Worm (Caenorhabditis elegans) whole organism, early embryonic: ENCODE results near the gene spp-28.
A peak's percentile ranks its signal among the peaks of the same experiment; 100 is the strongest.

Experiments
- B0310.2 ChIP-seq: sonication (generic microtip); optimal IDR thresholded peaks from 2 replicates; lab custom pipeline; 2016; ENCODE audit warnings: mild to moderate bottlenecking, missing genetic modification characterization, missing compliant biosample characterization
- F13C5.2 ChIP-seq: sonication (generic microtip); optimal IDR thresholded peaks from 2 replicates; lab custom pipeline; 2017; ENCODE audit warnings: mild to moderate bottlenecking, missing genetic modification characterization, inconsistent platforms, missing compliant biosample characterization
- aly-1 ChIP-seq: sonication (generic microtip); optimal IDR thresholded peaks from 2 replicates; lab custom pipeline; 2016; ENCODE audit warnings: missing genetic modification characterization, missing compliant biosample characterization
- ama-1 ChIP-seq: fragments of 150-350 bp; optimal IDR thresholded peaks from 2 replicates; lab custom pipeline; 2014
- ceh-13 ChIP-seq: fragments of 200-800 bp; sonication (Bioruptor generic); optimal IDR thresholded peaks from 2 replicates; lab custom pipeline; 2018; ENCODE audit warnings: mild to moderate bottlenecking, missing genetic modification characterization, missing compliant biosample characterization
- ceh-36 ChIP-seq: sonication (generic microtip); optimal IDR thresholded peaks from 2 replicates; lab custom pipeline; 2016; ENCODE audit warnings: missing genetic modification characterization, inconsistent platforms, missing compliant biosample characterization
- ets-7 ChIP-seq: sonication (generic microtip); optimal IDR thresholded peaks from 2 replicates; lab custom pipeline; 2016; ENCODE audit warnings: missing genotype, missing genetic modification characterization, missing compliant biosample characterization
- flt-1 ChIP-seq: fragments of 200-800 bp; sonication (Bioruptor generic); IDR thresholded peaks from 2 replicates; pipeline ENCODE4 v1.3.6; 2022; ENCODE audit warnings: missing genetic modification characterization, missing compliant biosample characterization
- hmbx-1 ChIP-seq: sonication (generic microtip); optimal IDR thresholded peaks from 2 replicates; lab custom pipeline; 2016; ENCODE audit warnings: mild to moderate bottlenecking, missing genetic modification characterization, missing compliant biosample characterization
- hmg-4 ChIP-seq: fragments of 200-800 bp; sonication (Bioruptor generic); optimal IDR thresholded peaks from 2 replicates; lab custom pipeline; 2018; ENCODE audit warnings: mild to moderate bottlenecking, missing genetic modification characterization, missing compliant biosample characterization
- hnd-1 ChIP-seq: sonication (generic microtip); optimal IDR thresholded peaks from 2 replicates; lab custom pipeline; 2016; ENCODE audit warnings: missing genetic modification characterization, missing compliant biosample characterization
- pes-1 ChIP-seq: fragments of 200-800 bp; sonication (Bioruptor generic); IDR thresholded peaks from 2 replicates; pipeline ENCODE4 v1.3.6; 2022; ENCODE audit warnings: missing genetic modification reagents, missing genetic modification characterization, missing compliant biosample characterization
- scrt-1 ChIP-seq: fragments of 200-800 bp; sonication (Bioruptor generic); IDR thresholded peaks from 2 replicates; pipeline ENCODE4 v1.3.6; 2022; ENCODE audit warnings: missing genetic modification characterization, missing compliant biosample characterization
- sea-1 ChIP-seq: fragments of 200-800 bp; sonication (Bioruptor generic); conservative IDR thresholded peaks from 2 replicates; pipeline ENCODE4 v1.3.6; 2022; ENCODE audit warnings: missing genetic modification characterization, missing compliant biosample characterization
- tbx-11 ChIP-seq: fragments of 200-800 bp; sonication (Bioruptor generic); IDR thresholded peaks from 2 replicates; pipeline ENCODE4 v1.3.6; 2022; ENCODE audit warnings: missing genetic modification characterization, missing compliant biosample characterization
- tbx-37 ChIP-seq: fragments of 200-800 bp; sonication (Bioruptor generic); conservative IDR thresholded peaks from 2 replicates; pipeline ENCODE4 v1.3.6; 2022; ENCODE audit warnings: missing genetic modification reagents, missing genetic modification characterization, missing compliant biosample characterization
- tra-4 ChIP-seq: sonication (generic microtip); optimal IDR thresholded peaks from 2 replicates; lab custom pipeline; 2017; ENCODE audit warnings: missing genetic modification characterization, missing compliant biosample characterization

The spp-28 gene

DNA sequence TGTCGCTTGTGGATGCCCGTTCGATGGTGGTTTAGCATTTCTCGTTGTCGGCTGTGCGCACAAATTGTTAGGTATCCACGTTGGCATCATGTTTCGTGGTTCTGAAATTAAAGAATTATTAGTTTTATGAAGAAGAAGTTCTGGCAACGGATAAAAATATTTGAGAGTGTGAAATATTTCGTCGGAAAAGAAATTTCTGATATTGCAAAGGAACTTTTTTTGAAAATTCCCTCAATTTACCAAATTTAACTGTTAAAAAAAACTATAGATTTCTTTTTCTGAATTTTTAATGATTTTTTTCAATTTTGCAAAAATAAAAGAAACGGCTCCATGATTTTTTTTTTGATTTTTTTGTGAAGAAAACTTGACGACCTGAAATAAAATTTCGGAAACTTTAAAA, 37.9 kb upstream of the spp-28 start, which contains the start of gene mpk-1:
Gene mpk-1 (minus strand): TSS at position 101 of the 400 bp plus-strand sequence.
- no peak for TF ChIP-seq sea-1 (GFP tag; lab: Robert Waterston, UW)
- no peak for TF ChIP-seq hnd-1 (tag; lab: Kevin White, UChicago)
- no peak for TF ChIP-seq ceh-13 (GFP tag; lab: Kevin White, UChicago)
- no peak for TF ChIP-seq hmg-4 (GFP tag; lab: Kevin White, UChicago)
- no peak for TF ChIP-seq tbx-11 (GFP tag; lab: Robert Waterston, UW)
- no peak for TF ChIP-seq tra-4 (tag; lab: Kevin White, UChicago)
- no peak for TF ChIP-seq ceh-36 (tag; lab: Kevin White, UChicago)
- TF ChIP-seq F13C5.2 (tag; lab: Kevin White, UChicago), result no peak
- TF ChIP-seq hmbx-1 (tag; lab: Kevin White, UChicago), result no peak
- TF ChIP-seq tbx-37 (GFP tag; lab: Robert Waterston, UW), result no peak
- no peak for TF ChIP-seq flt-1 (GFP tag; lab: Robert Waterston, UW)
- no peak for TF ChIP-seq aly-1 (tag; lab: Kevin White, UChicago)

DNA sequence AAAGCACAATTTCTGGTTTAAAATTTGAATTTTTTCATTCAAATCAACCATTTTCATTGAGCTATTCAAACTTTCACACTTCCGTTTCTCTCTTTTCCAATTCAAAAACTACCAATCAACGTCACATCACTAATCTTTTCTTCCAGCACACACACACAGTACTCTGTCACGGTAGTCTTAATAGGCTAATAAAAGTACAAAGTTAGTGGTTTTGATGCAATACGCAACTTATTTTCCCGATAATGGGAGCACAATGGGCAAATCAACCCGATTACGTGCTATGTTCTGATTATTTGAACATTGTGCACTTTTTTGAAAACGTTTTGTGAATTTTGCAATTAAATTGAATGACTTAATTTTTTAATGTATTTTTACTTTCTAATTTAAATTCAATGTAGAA, 37.2 kb upstream of the spp-28 start:
- TF ChIP-seq tra-4 (tag; lab: Kevin White, UChicago) (no peak), scrt-1 (GFP tag; lab: Robert Waterston, UW) (no peak), tbx-11 (GFP tag; lab: Robert Waterston, UW) (no peak), F13C5.2 (tag; lab: Kevin White, UChicago) (no peak), hnd-1 (tag; lab: Kevin White, UChicago) (no peak), tbx-37 (GFP tag; lab: Robert Waterston, UW) (no peak), B0310.2 (no peak), ceh-13 (GFP tag; lab: Kevin White, UChicago) (no peak), hmbx-1 (tag; lab: Kevin White, UChicago) (no peak), ama-1 (lab: Kevin White, UChicago) (no peak), aly-1 (tag; lab: Kevin White, UChicago) (no peak), sea-1 (GFP tag; lab: Robert Waterston, UW) (no peak), pes-1 (GFP tag; lab: Robert Waterston, UW) (no peak)

DNA sequence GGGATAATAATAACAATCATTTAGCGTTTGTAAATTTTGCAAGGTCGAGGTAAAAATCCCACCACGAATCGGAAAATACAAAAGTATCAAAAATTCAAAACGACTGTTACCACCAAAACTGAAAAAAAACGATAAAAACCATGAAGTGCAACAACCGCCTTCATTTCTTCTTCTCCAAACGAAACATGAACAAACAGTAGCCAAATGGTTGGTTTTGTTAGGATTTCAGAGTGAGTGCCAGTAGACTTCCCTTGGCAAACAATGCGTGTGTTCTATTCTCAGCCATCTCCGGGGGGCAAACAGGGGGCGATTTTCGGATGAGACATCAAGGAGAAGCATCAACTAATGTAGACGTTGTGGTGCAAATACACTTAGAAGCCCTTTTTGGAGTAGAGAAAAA, 34.6 kb upstream of the spp-28 start:
- no peak for TF ChIP-seq tbx-37 (GFP tag; lab: Robert Waterston, UW)
- TF ChIP-seq hnd-1 (tag; lab: Kevin White, UChicago), result no peak
- no peak for TF ChIP-seq tbx-11 (GFP tag; lab: Robert Waterston, UW)
- no peak for TF ChIP-seq ceh-13 (GFP tag; lab: Kevin White, UChicago)
- TF ChIP-seq ama-1 (lab: Kevin White, UChicago), result no peak
- no peak for TF ChIP-seq tra-4 (tag; lab: Kevin White, UChicago)

DNA sequence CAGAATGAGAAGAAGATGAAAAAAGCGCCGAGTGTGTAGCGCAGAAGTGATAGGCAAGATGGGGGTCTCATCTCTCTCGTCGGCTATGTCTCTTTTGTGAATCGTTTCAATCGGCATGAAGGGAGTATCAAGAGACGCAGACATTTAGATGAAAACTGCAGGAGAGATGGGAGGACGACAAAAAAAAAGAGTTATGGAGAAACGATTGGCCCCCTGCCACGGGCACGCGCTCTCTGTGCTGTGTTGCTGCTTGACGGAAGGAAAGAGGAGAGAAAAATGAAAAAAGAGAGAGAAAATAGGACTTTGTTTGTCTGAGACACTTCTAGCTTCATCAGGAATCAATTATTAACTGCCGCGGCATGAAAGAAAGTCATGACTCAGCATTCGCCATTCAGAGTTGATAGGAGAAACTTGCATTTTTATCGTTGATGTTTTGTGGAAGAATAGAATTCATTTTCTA, 33.6 kb upstream of the spp-28 start:
- TF ChIP-seq pes-1 (GFP tag; lab: Robert Waterston, UW) (no peak), ceh-36 (tag; lab: Kevin White, UChicago) (no peak), flt-1 (GFP tag; lab: Robert Waterston, UW) (no peak), F13C5.2 (tag; lab: Kevin White, UChicago) (peak; percentile 42), hmg-4 (GFP tag; lab: Kevin White, UChicago) (peak; percentile 70)

DNA sequence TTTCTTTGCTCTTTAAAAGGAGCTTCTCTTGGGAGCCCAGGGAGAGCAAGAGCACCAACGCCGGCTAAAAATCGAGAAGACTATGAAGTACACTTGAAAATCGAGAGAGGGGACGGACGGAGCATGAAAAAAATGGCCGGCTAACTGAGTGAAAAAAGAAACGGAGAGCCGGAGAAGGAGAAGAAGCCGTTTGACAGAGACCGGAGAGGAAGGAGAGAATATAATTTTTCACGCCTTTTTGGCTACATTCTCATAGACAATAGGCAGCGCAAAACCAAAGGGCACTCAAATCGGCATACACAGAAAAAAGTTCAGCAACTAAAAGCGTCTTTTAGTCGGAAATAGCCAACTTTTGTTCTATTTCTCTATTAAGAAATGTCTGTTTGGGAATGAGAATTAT, 31.4 kb upstream of the spp-28 start:
- TF ChIP-seq tbx-11 (GFP tag; lab: Robert Waterston, UW), result no peak

DNA sequence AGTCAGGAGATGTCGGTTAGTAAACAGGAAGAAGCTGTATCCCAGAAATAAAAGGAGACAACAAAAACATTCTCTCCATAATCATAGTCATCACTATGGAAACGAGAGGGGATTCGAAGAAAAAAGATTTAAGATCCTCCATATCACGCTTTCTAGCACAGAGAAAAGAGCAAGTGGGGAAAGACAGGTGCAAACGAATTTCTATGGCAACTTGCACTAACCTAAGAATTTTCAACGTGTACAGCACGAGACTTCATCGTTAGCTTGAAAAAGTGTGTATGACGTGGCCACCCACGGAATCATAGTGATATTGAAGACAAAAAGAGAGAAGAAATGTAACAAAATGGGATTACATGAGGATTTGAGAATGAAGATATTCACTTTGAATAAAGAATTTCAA, 30.7 kb upstream of the spp-28 start:
- TF ChIP-seq ceh-36 (tag; lab: Kevin White, UChicago), result no peak
- TF ChIP-seq B0310.2, result no peak
- TF ChIP-seq hnd-1 (tag; lab: Kevin White, UChicago), result no peak
- TF ChIP-seq sea-1 (GFP tag; lab: Robert Waterston, UW), result no peak
- no peak for TF ChIP-seq flt-1 (GFP tag; lab: Robert Waterston, UW)
- no peak for TF ChIP-seq scrt-1 (GFP tag; lab: Robert Waterston, UW)
- TF ChIP-seq ets-7 (tag; lab: Kevin White, UChicago), result no peak
- no peak for TF ChIP-seq tbx-11 (GFP tag; lab: Robert Waterston, UW)

DNA sequence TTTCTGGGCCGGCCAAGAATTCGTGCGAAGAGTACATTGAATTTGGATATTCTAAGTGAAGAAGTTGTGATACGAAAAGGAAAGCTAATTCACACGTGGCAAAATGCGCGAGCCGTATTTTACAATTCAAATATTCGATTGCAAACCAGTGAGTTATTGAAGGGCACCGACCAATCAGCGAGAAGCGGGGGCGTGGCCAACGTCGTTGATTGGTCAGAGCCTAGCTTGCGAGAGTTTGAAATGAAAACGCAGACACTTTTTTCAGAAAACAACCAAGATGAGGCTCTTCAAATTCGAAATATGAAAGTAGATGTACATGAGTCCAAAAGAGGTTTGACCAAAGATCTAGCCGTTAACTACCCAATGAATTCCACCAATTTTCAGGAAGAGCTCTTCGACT, 20.5 kb upstream of the spp-28 start:
- TF ChIP-seq pes-1 (GFP tag; lab: Robert Waterston, UW) (no peak), ceh-13 (GFP tag; lab: Kevin White, UChicago) (no peak), aly-1 (tag; lab: Kevin White, UChicago) (no peak), tbx-37 (GFP tag; lab: Robert Waterston, UW) (no peak), ets-7 (tag; lab: Kevin White, UChicago) (no peak), scrt-1 (GFP tag; lab: Robert Waterston, UW) (no peak), tbx-11 (GFP tag; lab: Robert Waterston, UW) (no peak), ama-1 (lab: Kevin White, UChicago) (no peak), F13C5.2 (tag; lab: Kevin White, UChicago) (no peak), ceh-36 (tag; lab: Kevin White, UChicago) (no peak), hmbx-1 (tag; lab: Kevin White, UChicago) (no peak), hmg-4 (GFP tag; lab: Kevin White, UChicago) (no peak), flt-1 (GFP tag; lab: Robert Waterston, UW) (no peak), tra-4 (tag; lab: Kevin White, UChicago) (no peak), hnd-1 (tag; lab: Kevin White, UChicago) (no peak), sea-1 (GFP tag; lab: Robert Waterston, UW) (no peak)

DNA sequence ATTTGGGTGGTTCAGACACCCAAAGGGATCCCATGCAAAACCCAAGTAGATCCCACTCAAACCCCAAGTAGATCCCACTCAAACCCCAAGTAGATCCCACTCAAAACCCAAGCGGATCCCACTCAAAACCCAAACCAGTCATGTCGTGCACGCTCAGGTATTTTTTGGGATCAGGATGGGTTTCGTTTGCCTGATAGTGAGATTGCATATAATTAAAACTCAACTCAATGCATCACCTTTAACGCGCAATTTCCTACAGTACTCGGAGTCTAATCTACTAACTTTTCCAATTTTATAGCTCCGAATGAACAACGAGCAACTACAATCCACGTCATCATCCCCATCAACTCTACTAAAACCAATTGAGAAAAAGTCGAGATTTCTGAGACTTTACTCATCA, 19.0 kb upstream of the spp-28 start, which contains the start of gene phlp-2:
Gene phlp-2 (plus strand): TSS at position 301 of the 400 bp plus-strand sequence.
- TF ChIP-seq aly-1 (tag; lab: Kevin White, UChicago), result no peak
- TF ChIP-seq pes-1 (GFP tag; lab: Robert Waterston, UW), result no peak
- no peak for TF ChIP-seq hmbx-1 (tag; lab: Kevin White, UChicago)
